In the genomic region with DNA sequence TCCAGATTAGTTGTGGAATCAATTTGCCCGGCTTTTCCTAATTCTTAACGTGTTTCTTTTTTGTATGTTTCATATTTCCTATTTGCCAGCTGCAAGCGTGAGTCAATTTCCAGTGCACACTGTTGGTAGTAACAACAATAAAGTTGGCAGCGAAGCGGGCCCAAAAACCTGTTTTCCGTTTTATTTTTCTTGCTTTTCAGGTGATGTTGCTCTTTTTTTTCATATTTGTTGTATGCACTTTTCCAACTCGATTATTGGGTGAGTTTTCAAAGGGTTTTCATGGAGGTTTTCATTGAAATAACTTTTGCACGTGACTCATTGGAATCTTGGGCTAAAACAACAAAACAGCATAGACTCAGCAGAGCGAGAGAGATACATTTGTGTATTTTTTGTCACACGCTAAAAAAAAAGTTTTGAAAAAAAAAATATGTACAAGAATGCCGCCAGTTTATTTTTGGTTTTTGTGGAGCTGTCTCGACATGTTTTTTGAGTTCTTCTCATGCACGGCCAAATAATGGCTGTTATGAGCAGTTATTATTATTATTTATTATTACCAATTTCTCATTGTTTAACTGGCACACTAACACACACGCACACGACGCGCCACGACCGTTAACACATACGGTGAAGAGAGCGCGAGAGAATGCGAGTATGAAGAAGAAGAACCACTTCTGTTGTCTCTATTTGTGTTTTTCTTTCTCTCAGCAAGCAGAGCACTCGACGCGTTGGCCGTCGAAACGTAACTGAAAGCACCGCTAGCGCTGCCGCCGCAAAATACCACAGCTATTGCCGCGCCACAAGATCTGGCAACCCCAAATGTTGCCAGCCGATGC, we compare ENCODE assay signal across 1 fruit fly cellular context.
TF ChIP-seq lines count a peak whose summit lies in the region.

TSS of gene Fas2 (minus strand) at position 748 of the 833 bp plus-strand sequence.

TF ChIP-seq in whole organism, embryonic, 481 proteins besides CTCF, POLR2A, EP300 and RAD21 (continued from another document and continues in another):
- no peak for TF ChIP-seq NC2β (GFP tag; optimal IDR thresholded peaks at IDR 0.05; lab: Kevin White, UChicago)
- TF ChIP-seq Nf-YA (GFP tag; IDR thresholded peaks at IDR 0.05; lab: Robert Waterston, UW), result no peak
- TF ChIP-seq tll (GFP tag; optimal IDR thresholded peaks at IDR 0.05; lab: Kevin White, UChicago), result no peak
- TF ChIP-seq CG16779 (GFP tag; IDR thresholded peaks at IDR 0.05; lab: Robert Waterston, UW), result no peak
- TF ChIP-seq trem (tag; optimal IDR thresholded peaks at IDR 0.05; lab: Kevin White, UChicago), result peak; percentile 37
- peak; percentile 25 for TF ChIP-seq Camta (GFP tag; optimal IDR thresholded peaks at IDR 0.05; lab: Kevin White, UChicago)
- no peak for TF ChIP-seq Gug (GFP tag; IDR thresholded peaks at IDR 0.05; lab: Robert Waterston, UW)
- no peak for TF ChIP-seq pum (GFP tag; optimal IDR thresholded peaks at IDR 0.05; lab: Kevin White, UChicago)
- no peak for TF ChIP-seq CG7745 (tag; optimal IDR thresholded peaks at IDR 0.05; lab: Kevin White, UChicago)
- TF ChIP-seq CG31224 (GFP tag; IDR thresholded peaks at IDR 0.05; lab: Robert Waterston, UW), result 0 out of 2 replicates have a peak, but pooled peaks have one; percentile 17
- 0 out of 3 replicates have a peak, but pooled peaks have one; percentile 56 for TF ChIP-seq CG2889 (GFP tag; IDR thresholded peaks at IDR 0.05; lab: Robert Waterston, UW)
- TF ChIP-seq caup (GFP tag; optimal IDR thresholded peaks at IDR 0.05; lab: Kevin White, UChicago; ENCODE audit: severe bottlenecking), result peak; percentile 76
- no peak for TF ChIP-seq peb (GFP tag; IDR thresholded peaks at IDR 0.05; lab: Robert Waterston, UW)
- TF ChIP-seq Atf6 (GFP tag; IDR thresholded peaks at IDR 0.05; lab: Robert Waterston, UW), result peak; percentile 52
- TF ChIP-seq gfzf (GFP tag; optimal IDR thresholded peaks at IDR 0.05; lab: Kevin White, UChicago), result peak; percentile 6
- peak in 1 of 2 experiments; percentile 20 for TF ChIP-seq insv (GFP tag; optimal IDR thresholded peaks at IDR 0.05; lab: Kevin White, UChicago)
- TF ChIP-seq CG1024 (GFP tag; IDR thresholded peaks at IDR 0.05; lab: Robert Waterston, UW), result peak; percentile 27; the same call in 1 of the 2 replicates
- TF ChIP-seq Sry-β (GFP tag; optimal IDR thresholded peaks at IDR 0.05; lab: Kevin White, UChicago), result no peak
- peak; percentile 54; the same call in 1 of the 2 replicates for TF ChIP-seq Bgb (GFP tag; IDR thresholded peaks at IDR 0.05; lab: Robert Waterston, UW; ENCODE audit: partially characterized antibody)
- no peak for TF ChIP-seq fd64A (GFP tag; optimal IDR thresholded peaks at IDR 0.05; lab: Kevin White, UChicago)
- no peak for TF ChIP-seq aop (GFP tag; IDR thresholded peaks at IDR 0.05; lab: Robert Waterston, UW)
- TF ChIP-seq CG17802 (tag; optimal IDR thresholded peaks at IDR 0.05; lab: Kevin White, UChicago), result no peak
- TF ChIP-seq Hr3 (GFP tag; optimal IDR thresholded peaks at IDR 0.05; lab: Kevin White, UChicago), result no peak
- TF ChIP-seq CG2202 (tag; optimal IDR thresholded peaks at IDR 0.05; lab: Kevin White, UChicago), result no peak
- TF ChIP-seq CG12942 (GFP tag; optimal IDR thresholded peaks at IDR 0.05; lab: Kevin White, UChicago), result no peak
- peak; percentile 69 for TF ChIP-seq CG15514 (GFP tag; optimal IDR thresholded peaks at IDR 0.05; lab: Kevin White, UChicago)
- no peak for TF ChIP-seq ash1 (GFP tag; optimal IDR thresholded peaks at IDR 0.05; lab: Kevin White, UChicago)
- TF ChIP-seq E2f2 (GFP tag; IDR thresholded peaks at IDR 0.05; lab: Robert Waterston, UW), result no peak
- no peak for TF ChIP-seq Atf-2 (GFP tag; optimal IDR thresholded peaks at IDR 0.05; lab: Kevin White, UChicago)
- TF ChIP-seq lilli (GFP tag; optimal IDR thresholded peaks at IDR 0.05; lab: Kevin White, UChicago), result peak; percentile 33
- TF ChIP-seq gem (tag; optimal IDR thresholded peaks at IDR 0.05; lab: Kevin White, UChicago), result peak; percentile 50
- TF ChIP-seq CG8478 (optimal IDR thresholded peaks at IDR 0.05; lab: Kevin White, UChicago), result no peak
- no peak for TF ChIP-seq Doc2 (GFP tag; IDR thresholded peaks at IDR 0.05; lab: Robert Waterston, UW)
- no peak for TF ChIP-seq eyg (GFP tag; optimal IDR thresholded peaks at IDR 0.05; lab: Kevin White, UChicago)
- peak; percentile 15; the same call in 1 of the 3 replicates for TF ChIP-seq CG17361 (GFP tag; IDR thresholded peaks at IDR 0.05; lab: Robert Waterston, UW)
- peak; percentile 23 for TF ChIP-seq PHDP (tag; optimal IDR thresholded peaks at IDR 0.05; lab: Kevin White, UChicago)
- peak; percentile 66 for TF ChIP-seq slbo (GFP tag; IDR thresholded peaks at IDR 0.05; lab: Robert Waterston, UW)
- TF ChIP-seq CG6854 (GFP tag; optimal IDR thresholded peaks at IDR 0.05; lab: Kevin White, UChicago), result peak; percentile 74
- no peak for TF ChIP-seq CG4282 (GFP tag; optimal IDR thresholded peaks at IDR 0.05; lab: Kevin White, UChicago)
- 0 out of 2 replicates have a peak, but pooled peaks have one; percentile 10 for TF ChIP-seq esg (GFP tag; conservative IDR thresholded peaks at IDR 0.05; lab: Robert Waterston, UW)
- peak; percentile 86 for TF ChIP-seq chm (GFP tag; IDR thresholded peaks at IDR 0.05; lab: Robert Waterston, UW)
- peak; percentile 66 for TF ChIP-seq CG3281 (GFP tag; optimal IDR thresholded peaks at IDR 0.05; lab: Kevin White, UChicago)
- TF ChIP-seq run (tag; optimal IDR thresholded peaks at IDR 0.05; lab: Kevin White, UChicago), result peak; percentile 10
- TF ChIP-seq CG8765 (GFP tag; IDR thresholded peaks at IDR 0.05; lab: Robert Waterston, UW), result no peak
- TF ChIP-seq repo (GFP tag; optimal IDR thresholded peaks at IDR 0.05; lab: Kevin White, UChicago), result no peak
- TF ChIP-seq CG10543 (GFP tag; optimal IDR thresholded peaks at IDR 0.05; lab: Kevin White, UChicago), result peak; percentile 73
- TF ChIP-seq CG4820 (GFP tag; optimal IDR thresholded peaks at IDR 0.05; lab: Kevin White, UChicago), result no peak
- TF ChIP-seq Bteb2 (GFP tag; optimal IDR thresholded peaks at IDR 0.05; lab: Kevin White, UChicago), result no peak
- TF ChIP-seq ap (GFP tag; IDR thresholded peaks at IDR 0.05; lab: Robert Waterston, UW), result no peak
- 0 out of 2 replicates have a peak, but pooled peaks have one; percentile 24 for TF ChIP-seq ttk (GFP tag; IDR thresholded peaks at IDR 0.05; lab: Robert Waterston, UW)
- no peak for TF ChIP-seq wdn (GFP tag; IDR thresholded peaks at IDR 0.05; lab: Robert Waterston, UW)
- TF ChIP-seq seq (GFP tag; IDR thresholded peaks at IDR 0.05; lab: Robert Waterston, UW), result peak; percentile 46; the same call in 1 of the 2 replicates
- TF ChIP-seq CG1832 (GFP tag; optimal IDR thresholded peaks at IDR 0.05; lab: Kevin White, UChicago), result no peak
- peak; percentile 43; the same call in 1 of the 3 replicates for TF ChIP-seq HLH4C (GFP tag; IDR thresholded peaks at IDR 0.05; lab: Robert Waterston, UW; ENCODE audit: partially characterized antibody)
- TF ChIP-seq sc (optimal IDR thresholded peaks at IDR 0.05; lab: Kevin White, UChicago), result no peak
- TF ChIP-seq sc (GFP tag; optimal IDR thresholded peaks at IDR 0.05; lab: Kevin White, UChicago), result no peak
- TF ChIP-seq btn (GFP tag; optimal IDR thresholded peaks at IDR 0.05; lab: Kevin White, UChicago), result peak; percentile 39
- TF ChIP-seq tio (GFP tag; optimal IDR thresholded peaks at IDR 0.05; lab: Kevin White, UChicago), result no peak
- TF ChIP-seq Chrac-16 (GFP tag; optimal IDR thresholded peaks at IDR 0.05; lab: Kevin White, UChicago), result no peak
- no peak for TF ChIP-seq CG4424 (GFP tag; optimal IDR thresholded peaks at IDR 0.05; lab: Kevin White, UChicago)
- TF ChIP-seq Lhr (GFP tag; optimal IDR thresholded peaks at IDR 0.05; lab: Kevin White, UChicago), result peak; percentile 3
- TF ChIP-seq CG1529 (GFP tag; optimal IDR thresholded peaks at IDR 0.05; lab: Kevin White, UChicago), result peak; percentile 16
- TF ChIP-seq tin (GFP tag; optimal IDR thresholded peaks at IDR 0.05; lab: Kevin White, UChicago), result no peak
- TF ChIP-seq CHES-1-like (GFP tag; optimal IDR thresholded peaks at IDR 0.05; lab: Kevin White, UChicago), result no peak
- TF ChIP-seq CG31441 (GFP tag; IDR thresholded peaks at IDR 0.05; lab: Robert Waterston, UW), result no peak; the same call in 1 of the 2 replicates
- TF ChIP-seq da (GFP tag; optimal IDR thresholded peaks at IDR 0.05; lab: Kevin White, UChicago), result no peak
- TF ChIP-seq hbn (GFP tag; IDR thresholded peaks at IDR 0.05; lab: Robert Waterston, UW; ENCODE audit: partially characterized antibody), result no peak
- TF ChIP-seq so (GFP tag; IDR thresholded peaks at IDR 0.05; lab: Robert Waterston, UW), result peak; percentile 47; the same call in 2 of the 3 replicates
- TF ChIP-seq cwo (GFP tag; optimal IDR thresholded peaks at IDR 0.05; lab: Kevin White, UChicago), result peak; percentile 49
- no peak for TF ChIP-seq CG32767 (GFP tag; IDR thresholded peaks at IDR 0.05; lab: Robert Waterston, UW)
- TF ChIP-seq CG9817 (tag; optimal IDR thresholded peaks at IDR 0.05; lab: Kevin White, UChicago), result no peak
- TF ChIP-seq CG10654 (GFP tag; optimal IDR thresholded peaks at IDR 0.05; lab: Kevin White, UChicago), result no peak
- TF ChIP-seq dan (GFP tag; IDR thresholded peaks at IDR 0.05; lab: Robert Waterston, UW), result no peak
- TF ChIP-seq HLH54F (GFP tag; optimal IDR thresholded peaks at IDR 0.05; lab: Kevin White, UChicago), result no peak
- TF ChIP-seq row (GFP tag; IDR thresholded peaks at IDR 0.05; lab: Robert Waterston, UW), result peak; percentile 65
- peak; percentile 58 for TF ChIP-seq odd (GFP tag; optimal IDR thresholded peaks at IDR 0.05; lab: Kevin White, UChicago)
- peak; percentile 59 for TF ChIP-seq sqz (GFP tag; optimal IDR thresholded peaks at IDR 0.05; lab: Kevin White, UChicago)
- no peak; the same call in 2 of the 3 replicates for TF ChIP-seq CG34422 (GFP tag; IDR thresholded peaks at IDR 0.05; lab: Robert Waterston, UW)
- TF ChIP-seq unpg (GFP tag; optimal IDR thresholded peaks at IDR 0.05; lab: Kevin White, UChicago), result peak; percentile 60
- no peak for TF ChIP-seq CG10565 (GFP tag; optimal IDR thresholded peaks at IDR 0.05; lab: Kevin White, UChicago)
- TF ChIP-seq CG2712 (tag; optimal IDR thresholded peaks at IDR 0.05; lab: Kevin White, UChicago), result peak; percentile 14
- TF ChIP-seq CG5953 (GFP tag; IDR thresholded peaks at IDR 0.05; lab: Robert Waterston, UW), result peak; percentile 54; the same call in 1 of the 2 replicates
- TF ChIP-seq CG17385 (GFP tag; optimal IDR thresholded peaks at IDR 0.05; lab: Kevin White, UChicago), result peak; percentile 93
- TF ChIP-seq p53 (GFP tag; optimal IDR thresholded peaks at IDR 0.05; lab: Kevin White, UChicago), result no peak
- TF ChIP-seq gsb (GFP tag; IDR thresholded peaks at IDR 0.05; lab: Robert Waterston, UW), result no peak
- TF ChIP-seq sr (GFP tag; IDR thresholded peaks at IDR 0.05; lab: Robert Waterston, UW), result 0 out of 3 replicates have a peak, but pooled peaks have one; percentile 10
- peak; percentile 49; the same call in 2 of the 3 replicates for TF ChIP-seq Dbx (GFP tag; IDR thresholded peaks at IDR 0.05; lab: Robert Waterston, UW)
- TF ChIP-seq luna (GFP tag; optimal IDR thresholded peaks at IDR 0.05; lab: Kevin White, UChicago), result no peak
- TF ChIP-seq CG18764 (GFP tag; optimal IDR thresholded peaks at IDR 0.05; lab: Kevin White, UChicago), result no peak
- TF ChIP-seq CG8924 (tag; optimal IDR thresholded peaks at IDR 0.05; lab: Kevin White, UChicago), result peak; percentile 43
- TF ChIP-seq CG16813 (GFP tag; IDR thresholded peaks at IDR 0.05; lab: Robert Waterston, UW; ENCODE audit: partially characterized antibody), result no peak
- TF ChIP-seq Max (GFP tag; optimal IDR thresholded peaks at IDR 0.05; lab: Kevin White, UChicago), result peak; percentile 12
- TF ChIP-seq CG32532 (GFP tag; IDR thresholded peaks at IDR 0.05; lab: Robert Waterston, UW), result peak; percentile 58; the same call in 1 of the 2 replicates
- TF ChIP-seq Lpt (GFP tag; optimal IDR thresholded peaks at IDR 0.05; lab: Kevin White, UChicago), result no peak
- TF ChIP-seq gcm2 (GFP tag; optimal IDR thresholded peaks at IDR 0.05; lab: Kevin White, UChicago), result no peak
- peak; percentile 51 for TF ChIP-seq CG17829 (tag; optimal IDR thresholded peaks at IDR 0.05; lab: Kevin White, UChicago)
- no peak for TF ChIP-seq pnt (GFP tag; optimal IDR thresholded peaks at IDR 0.05; lab: Kevin White, UChicago)
- TF ChIP-seq CG15696 (tag; optimal IDR thresholded peaks at IDR 0.05; lab: Kevin White, UChicago), result no peak
- TF ChIP-seq z (GFP tag; IDR thresholded peaks at IDR 0.05; lab: Robert Waterston, UW), result peak; percentile 30; the same call in 1 of the 3 replicates
- peak; percentile 39; the same call in 1 of the 3 replicates for TF ChIP-seq knrl (GFP tag; IDR thresholded peaks at IDR 0.05; lab: Robert Waterston, UW; ENCODE audit: partially characterized antibody)
- TF ChIP-seq Awh (GFP tag; IDR thresholded peaks at IDR 0.05; lab: Robert Waterston, UW), result no peak
- TF ChIP-seq Sry-δ (GFP tag; optimal IDR thresholded peaks at IDR 0.05; lab: Kevin White, UChicago), result no peak
- TF ChIP-seq CG17612 (GFP tag; IDR thresholded peaks at IDR 0.05; lab: Robert Waterston, UW), result no peak
- peak; percentile 59 for TF ChIP-seq dysf (GFP tag; IDR thresholded peaks at IDR 0.05; lab: Robert Waterston, UW)
- TF ChIP-seq psq (GFP tag; optimal IDR thresholded peaks at IDR 0.05; lab: Kevin White, UChicago), result no peak
- TF ChIP-seq hkb (optimal IDR thresholded peaks at IDR 0.05; lab: Kevin White, UChicago), result no peak
- peak; percentile 43; the same call in 1 of the 2 replicates for TF ChIP-seq hkb (GFP tag; IDR thresholded peaks at IDR 0.05; lab: Robert Waterston, UW)
- TF ChIP-seq Ets65A (GFP tag; lab: Kevin White, UChicago), result no peak
- no peak for TF ChIP-seq Kr (GFP tag; optimal IDR thresholded peaks at IDR 0.05; lab: Kevin White, UChicago)
- no peak for TF ChIP-seq lov (optimal IDR thresholded peaks at IDR 0.05; lab: Kevin White, UChicago)
- no peak for TF ChIP-seq lov (GFP tag; IDR thresholded peaks at IDR 0.05; lab: Robert Waterston, UW)
- TF ChIP-seq dmrt99B (tag; optimal IDR thresholded peaks at IDR 0.05; lab: Kevin White, UChicago), result peak; percentile 35
- TF ChIP-seq CG3726 (GFP tag; IDR thresholded peaks at IDR 0.05; lab: Robert Waterston, UW), result no peak
- peak in 1 of 2 experiments; percentile 5 for TF ChIP-seq Hr78 (GFP tag; optimal IDR thresholded peaks at IDR 0.05; lab: Kevin White, UChicago)
- TF ChIP-seq Sox102F (GFP tag; optimal IDR thresholded peaks at IDR 0.05; lab: Kevin White, UChicago), result peak; percentile 26
- peak; percentile 21 for TF ChIP-seq CG10274 (GFP tag; optimal IDR thresholded peaks at IDR 0.05; lab: Kevin White, UChicago)
- no peak for TF ChIP-seq CG14860 (GFP tag; IDR thresholded peaks at IDR 0.05; lab: Robert Waterston, UW; ENCODE audit: partially characterized antibody)
- TF ChIP-seq Hsf (GFP tag; optimal IDR thresholded peaks at IDR 0.05; lab: Kevin White, UChicago), result no peak
- TF ChIP-seq CG4730 (GFP tag; IDR thresholded peaks at IDR 0.05; lab: Robert Waterston, UW), result peak; percentile 32; the same call in 1 of the 2 replicates
- TF ChIP-seq CG14667 (GFP tag; IDR thresholded peaks at IDR 0.05; lab: Robert Waterston, UW), result peak; percentile 23; the same call in 1 of the 2 replicates
